Worm (Caenorhabditis elegans): ENCODE results near the gene fbxb-97.

DNA sequence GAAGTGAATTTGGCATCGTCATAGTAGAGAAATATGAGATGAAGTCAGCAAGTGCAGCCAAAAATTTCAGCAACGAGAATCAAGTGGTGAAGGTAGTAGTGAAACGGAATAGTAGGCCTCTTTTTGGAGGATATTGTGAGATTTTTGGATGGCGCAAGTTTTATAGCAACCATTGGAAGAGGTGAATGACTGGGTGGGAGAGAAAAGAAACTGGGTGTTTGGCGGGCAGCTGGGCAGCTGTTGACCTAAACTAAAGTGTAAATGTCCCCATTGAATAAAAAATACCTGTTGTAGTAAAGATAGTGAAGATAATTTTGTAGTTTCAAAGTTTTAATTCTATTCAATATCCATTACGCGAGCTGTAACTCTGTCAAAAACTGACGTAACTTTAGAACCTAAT, 31.9 kb downstream of the fbxb-97 start:
- TF ChIP-seq dao-5 (tag; optimal IDR thresholded peaks at IDR 0.05) (no peak), W03F9.2 (tag; optimal IDR thresholded peaks at IDR 0.05) (no peak)

Data from whole organism, L4/young adult.